Worm (Caenorhabditis elegans): ENCODE results near the gene F44E5.5.

Gene F44E5.5

ce11 chrII:11761806-11762512 is 2.5 kb downstream of the F44E5.5 start (continued):
- TF ChIP-seq ces-1 (GFP tag; optimal IDR thresholded peaks at IDR 0.05) = no peak
- TF ChIP-seq ceh-90 (tag; optimal IDR thresholded peaks at IDR 0.05) = no peak
- no peak for TF ChIP-seq nhr-77 (tag; optimal IDR thresholded peaks at IDR 0.05)
- peak in 1 of 6 experiments; percentile 65 for TF ChIP-seq elt-3 (tag; optimal IDR thresholded peaks at IDR 0.05)
- TF ChIP-seq fkh-10 (GFP tag; optimal IDR thresholded peaks at IDR 0.05) = no peak
- no peak for TF ChIP-seq nhr-47 (tag; optimal IDR thresholded peaks at IDR 0.05)
- TF ChIP-seq unc-62 (GFP tag; optimal IDR thresholded peaks at IDR 0.05) = no peak
- TF ChIP-seq xbp-1 (tag; optimal IDR thresholded peaks at IDR 0.05) = no peak
- peak in 2 of 3 experiments; percentile 29 to 46 for TF ChIP-seq dpl-1 (GFP tag; optimal IDR thresholded peaks at IDR 0.05)
- TF ChIP-seq aha-1 (tag; optimal IDR thresholded peaks at IDR 0.05) = peak; percentile 27
- TF ChIP-seq tbx-2 (tag; optimal IDR thresholded peaks at IDR 0.05) = no peak
- TF ChIP-seq mef-2 (tag; optimal IDR thresholded peaks at IDR 0.05) = peak; percentile 56
- TF ChIP-seq hlh-17 (GFP tag; optimal IDR thresholded peaks at IDR 0.05; ENCODE audit: borderline replicate concordance) = no peak
- no peak for TF ChIP-seq nhr-237 (tag; optimal IDR thresholded peaks at IDR 0.05)
- TF ChIP-seq irx-1 (tag; optimal IDR thresholded peaks at IDR 0.05) = peak; percentile 15
- peak; percentile 98 for TF ChIP-seq ama-1 (optimal IDR thresholded peaks at IDR 0.05)
- no peak for TF ChIP-seq egl-27 (tag; optimal IDR thresholded peaks at IDR 0.05)
- peak in 1 of 2 experiments; percentile 89 for TF ChIP-seq lsy-2 (tag; optimal IDR thresholded peaks at IDR 0.05)
- TF ChIP-seq grh-1 (GFP tag; IDR thresholded peaks at IDR 0.05) = no peak
- no peak for TF ChIP-seq sptf-1 (tag; optimal IDR thresholded peaks at IDR 0.05)
- peak; percentile 96 for TF ChIP-seq skn-1 (tag; optimal IDR thresholded peaks at IDR 0.05)

ce11 chrII:11765506-11766152 is 6.2 kb downstream of the F44E5.5 start:
- TF ChIP-seq skn-1 (tag; optimal IDR thresholded peaks at IDR 0.05) = no peak
- no peak for TF ChIP-seq zip-4 (GFP tag; optimal IDR thresholded peaks at IDR 0.05)
- TF ChIP-seq blmp-1 (tag; optimal IDR thresholded peaks at IDR 0.05) = no peak
- TF ChIP-seq ceh-8 (GFP tag; optimal IDR thresholded peaks at IDR 0.05) = peak; percentile 75
- no peak for TF ChIP-seq hlh-4 (tag; optimal IDR thresholded peaks at IDR 0.05)
- no peak for TF ChIP-seq efl-1 (optimal IDR thresholded peaks at IDR 0.05)
- TF ChIP-seq efl-1 (GFP tag; optimal IDR thresholded peaks at IDR 0.05 in 1 of 2) = no peak
- no peak for TF ChIP-seq pax-3 (tag; optimal IDR thresholded peaks at IDR 0.05)
- TF ChIP-seq fkh-4 (tag; optimal IDR thresholded peaks at IDR 0.05; ENCODE audit: borderline replicate concordance) = no peak
- TF ChIP-seq sup-37 (GFP tag; optimal IDR thresholded peaks at IDR 0.05) = no peak

- TF ChIP-seq lin-13 (GFP tag; optimal IDR thresholded peaks at IDR 0.05) = no peak
Measured at ce11 chrII:11766472-11766871, 7.0 kb downstream of the F44E5.5 start, which contains the start of gene F44E5.2. TSS of gene F44E5.2 (plus strand) at chrII:11766772.

ce11 chrII:11772364-11772763 is 12.9 kb downstream of the F44E5.5 start, which contains the start of gene F44E5.15:
TSS of gene F44E5.15 (plus strand) at chrII:11772664.
- TF ChIP-seq unc-130 (tag; optimal IDR thresholded peaks at IDR 0.05) (no peak), efl-1 (optimal IDR thresholded peaks at IDR 0.05) (no peak), efl-1 (GFP tag; optimal IDR thresholded peaks at IDR 0.05 in 1 of 2) (peak in 1 of 2 experiments; percentile 76), unc-30 (tag; optimal IDR thresholded peaks at IDR 0.05) (no peak)

- TF ChIP-seq ceh-88 (GFP tag; IDR thresholded peaks at IDR 0.05) = no peak
- TF ChIP-seq efl-1 (optimal IDR thresholded peaks at IDR 0.05) = no peak
- peak in 1 of 2 experiments; percentile 92 for TF ChIP-seq efl-1 (GFP tag; optimal IDR thresholded peaks at IDR 0.05 in 1 of 2)
- no peak for TF ChIP-seq sup-37 (GFP tag; optimal IDR thresholded peaks at IDR 0.05)
- no peak for TF ChIP-seq unc-130 (tag; optimal IDR thresholded peaks at IDR 0.05)
- TF ChIP-seq elt-2 (tag; optimal IDR thresholded peaks at IDR 0.05) = no peak
- TF ChIP-seq isw-1 (GFP tag; IDR thresholded peaks at IDR 0.05) = no peak
- TF ChIP-seq ces-1 (GFP tag; optimal IDR thresholded peaks at IDR 0.05) = no peak
- no peak for TF ChIP-seq snpc-4 (tag; optimal IDR thresholded peaks at IDR 0.05)
- TF ChIP-seq unc-98 (GFP tag; IDR thresholded peaks at IDR 0.05) = no peak
- TF ChIP-seq Y116A8C.19 (tag; optimal IDR thresholded peaks at IDR 0.05; ENCODE audit: borderline replicate concordance) = no peak
- no peak for TF ChIP-seq fos-1 (tag; optimal IDR thresholded peaks at IDR 0.05)
- TF ChIP-seq C16A3.4 (tag; optimal IDR thresholded peaks at IDR 0.05) = no peak
- no peak for TF ChIP-seq tlp-1 (tag; optimal IDR thresholded peaks at IDR 0.05)
- TF ChIP-seq nhr-85 (tag) = peak; percentile 18
- TF ChIP-seq rnt-1 (tag; optimal IDR thresholded peaks at IDR 0.05) = no peak
- no peak for TF ChIP-seq egl-13 (tag; optimal IDR thresholded peaks at IDR 0.05)
- TF ChIP-seq elt-3 (tag; optimal IDR thresholded peaks at IDR 0.05) = no peak
Measured at ce11 chrII:11774218-11774617, 14.8 kb downstream of the F44E5.5 start, which contains the start of gene F44E5.1. TSS of gene F44E5.1 (minus strand) at chrII:11774559.

Data from whole organism, L1 larva.